Fruit fly (Drosophila melanogaster): ENCODE data around the gene grp.
A peak's percentile ranks its signal among the peaks of the same experiment; 100 is the strongest.

Gene grp

dm6 chr2L:16684908-16685611, 5.2 kb downstream of the grp start (continued):
- TF ChIP-seq CG13296 (GFP tag; optimal IDR thresholded peaks at IDR 0.05) = peak; percentile 68
- TF ChIP-seq CoRest (tag; optimal IDR thresholded peaks at IDR 0.05) = peak; percentile 81
- no peak for TF ChIP-seq CG1024 (GFP tag; IDR thresholded peaks at IDR 0.05)
- no peak for TF ChIP-seq toy (GFP tag; IDR thresholded peaks at IDR 0.05)
- TF ChIP-seq ash1 (GFP tag; optimal IDR thresholded peaks at IDR 0.05) = no peak
- no peak for TF ChIP-seq CG2202 (tag; optimal IDR thresholded peaks at IDR 0.05)
- TF ChIP-seq repo (GFP tag; optimal IDR thresholded peaks at IDR 0.05) = no peak
- peak; percentile 60 for TF ChIP-seq CG18619 (GFP tag; optimal IDR thresholded peaks at IDR 0.05)
- TF ChIP-seq scrt (GFP tag; optimal IDR thresholded peaks at IDR 0.05) = peak; percentile 15
- peak; percentile 72 for TF ChIP-seq Hand (GFP tag; optimal IDR thresholded peaks at IDR 0.05)
- peak; percentile 56 for TF ChIP-seq fd3F (GFP tag; optimal IDR thresholded peaks at IDR 0.05)
- peak; percentile 12 for TF ChIP-seq CG12104 (GFP tag; optimal IDR thresholded peaks at IDR 0.05)
- peak; percentile 62 for TF ChIP-seq sug (tag; optimal IDR thresholded peaks at IDR 0.05)
- peak; percentile 56 for TF ChIP-seq Med (GFP tag)
- no peak for TF ChIP-seq pzg (GFP tag; optimal IDR thresholded peaks at IDR 0.05)
- no peak for TF ChIP-seq pnt (GFP tag; optimal IDR thresholded peaks at IDR 0.05)
- peak; percentile 86 for TF ChIP-seq CG13424 (tag; optimal IDR thresholded peaks at IDR 0.05)
- TF ChIP-seq tll (GFP tag; optimal IDR thresholded peaks at IDR 0.05) = no peak
- peak; percentile 6 for TF ChIP-seq dmrt11E (tag; optimal IDR thresholded peaks at IDR 0.05)
- no peak for TF ChIP-seq CG11093 (GFP tag; IDR thresholded peaks at IDR 0.05)
- peak; percentile 54 for TF ChIP-seq org-1 (GFP tag; optimal IDR thresholded peaks at IDR 0.05)
- no peak for TF ChIP-seq CG31365 (tag; optimal IDR thresholded peaks at IDR 0.05)
- TF ChIP-seq Meics (GFP tag; optimal IDR thresholded peaks at IDR 0.05) = peak; percentile 69
- TF ChIP-seq zen2 (GFP tag; IDR thresholded peaks at IDR 0.05; ENCODE audit: partially characterized antibody) = no peak
- no peak for TF ChIP-seq CG2129 (GFP tag; IDR thresholded peaks at IDR 0.05; ENCODE audit: partially characterized antibody)
- peak; percentile 66 for TF ChIP-seq CG8924 (tag; optimal IDR thresholded peaks at IDR 0.05)
- TF ChIP-seq ap (GFP tag; IDR thresholded peaks at IDR 0.05) = no peak
- TF ChIP-seq Neu2 (GFP tag; optimal IDR thresholded peaks at IDR 0.05; ENCODE audit: borderline replicate concordance) = no peak
- TF ChIP-seq GATAe (GFP tag; conservative IDR thresholded peaks at IDR 0.05) = no peak
- TF ChIP-seq HLH3B (GFP tag; IDR thresholded peaks at IDR 0.05) = no peak
- no peak for TF ChIP-seq peb (GFP tag; IDR thresholded peaks at IDR 0.05)
- no peak for TF ChIP-seq sima (GFP tag; optimal IDR thresholded peaks at IDR 0.05)
- peak; percentile 50 for TF ChIP-seq oc (tag; optimal IDR thresholded peaks at IDR 0.05)
- peak; percentile 47 for TF ChIP-seq CG10209 (GFP tag; optimal IDR thresholded peaks at IDR 0.05)
- no peak for TF ChIP-seq Awh (GFP tag; IDR thresholded peaks at IDR 0.05)
- TF ChIP-seq vfl (GFP tag; optimal IDR thresholded peaks at IDR 0.05) = no peak
- no peak for TF ChIP-seq CG17912 (GFP tag; optimal IDR thresholded peaks at IDR 0.05)
- TF ChIP-seq CG17186 (GFP tag; optimal IDR thresholded peaks at IDR 0.05) = no peak
- 0 out of 2 replicates have a peak, but pooled peaks have one; percentile 5 for TF ChIP-seq danr (GFP tag; IDR thresholded peaks at IDR 0.05)
- no peak for TF ChIP-seq Atf-2 (GFP tag; optimal IDR thresholded peaks at IDR 0.05)
- TF ChIP-seq CG4282 (GFP tag; optimal IDR thresholded peaks at IDR 0.05) = no peak
- no peak for TF ChIP-seq Vsx1 (GFP tag; optimal IDR thresholded peaks at IDR 0.05)
- TF ChIP-seq cas (GFP tag; IDR thresholded peaks at IDR 0.05) = no peak
- TF ChIP-seq sna (GFP tag; IDR thresholded peaks at IDR 0.05; ENCODE audit: partially characterized antibody) = no peak
- TF ChIP-seq Ptx1 (GFP tag; IDR thresholded peaks at IDR 0.05) = peak; percentile 22; the same call in 1 of the 2 replicates
- TF ChIP-seq Ada2b (GFP tag; IDR thresholded peaks at IDR 0.05) = peak; percentile 44
- no peak for TF ChIP-seq seq (GFP tag; IDR thresholded peaks at IDR 0.05)
- TF ChIP-seq CG4707 (GFP tag; optimal IDR thresholded peaks at IDR 0.05) = peak; percentile 65
- TF ChIP-seq eyg (GFP tag; optimal IDR thresholded peaks at IDR 0.05) = no peak
- TF ChIP-seq HmgZ (tag; optimal IDR thresholded peaks at IDR 0.05) = no peak
